Fruit fly (Drosophila melanogaster): ENCODE data around the gene wake.

The wake gene

dm6 chr3R:22596450-22596849, 43.2 kb upstream of the wake start (continued):
- TF ChIP-seq CG2120 (GFP tag; optimal IDR thresholded peaks at IDR 0.05) (no peak), Pdp1 (GFP tag; optimal IDR thresholded peaks at IDR 0.05) (peak; percentile 15 to 38), ATbp (GFP tag; optimal IDR thresholded peaks at IDR 0.05) (peak; percentile 79), CG33557 (GFP tag; optimal IDR thresholded peaks at IDR 0.05) (peak; percentile 56), CG9727 (GFP tag; optimal IDR thresholded peaks at IDR 0.05) (peak; percentile 65), CG2875 (GFP tag; optimal IDR thresholded peaks at IDR 0.05) (peak; percentile 27), Side (GFP tag; optimal IDR thresholded peaks at IDR 0.05) (peak; percentile 32), bsh (GFP tag; optimal IDR thresholded peaks at IDR 0.05) (peak in 1 of 2 experiments; percentile 55), CG16863 (GFP tag; optimal IDR thresholded peaks at IDR 0.05) (peak; percentile 7), Oli (tag; optimal IDR thresholded peaks at IDR 0.05) (no peak), Trl (optimal IDR thresholded peaks at IDR 0.05) (no peak), Trl (GFP tag; optimal IDR thresholded peaks at IDR 0.05) (peak; percentile 67), grn (GFP tag; optimal IDR thresholded peaks at IDR 0.05) (peak; percentile 38), HHEX (GFP tag; optimal IDR thresholded peaks at IDR 0.05) (peak; percentile 59), sc (optimal IDR thresholded peaks at IDR 0.05) (no peak), sc (GFP tag; optimal IDR thresholded peaks at IDR 0.05) (peak; percentile 26), Meics (GFP tag; optimal IDR thresholded peaks at IDR 0.05) (peak; percentile 50), kni (GFP tag; optimal IDR thresholded peaks at IDR 0.05) (peak; percentile 69), CG14014 (GFP tag; IDR thresholded peaks at IDR 0.05) (peak; percentile 84), CG1529 (GFP tag; optimal IDR thresholded peaks at IDR 0.05) (peak; percentile 36), CG3065 (GFP tag; optimal IDR thresholded peaks at IDR 0.05) (no peak), CG14441 (GFP tag; IDR thresholded peaks at IDR 0.05) (no peak; the same call in 1 of the 2 replicates), fd3F (GFP tag; optimal IDR thresholded peaks at IDR 0.05) (peak; percentile 37), Asciz (GFP tag; optimal IDR thresholded peaks at IDR 0.05) (peak; percentile 65), tup (GFP tag; optimal IDR thresholded peaks at IDR 0.05) (peak; percentile 19), CG1792 (GFP tag; optimal IDR thresholded peaks at IDR 0.05) (peak; percentile 25), CG7357 (GFP tag; IDR thresholded peaks at IDR 0.05) (no peak), CG13296 (GFP tag; optimal IDR thresholded peaks at IDR 0.05) (peak; percentile 56), B-H1 (GFP tag; IDR thresholded peaks at IDR 0.05) (peak; percentile 38; the same call in 1 of the 3 replicates), sens-2 (GFP tag; IDR thresholded peaks at IDR 0.05) (peak; percentile 60), HLHmδ (GFP tag; optimal IDR thresholded peaks at IDR 0.05) (peak; percentile 60), CG3726 (GFP tag; IDR thresholded peaks at IDR 0.05) (peak; percentile 57; the same call in 1 of the 3 replicates), sim (GFP tag; IDR thresholded peaks at IDR 0.05) (peak; percentile 29; the same call in 1 of the 2 replicates), YL-1 (GFP tag; optimal IDR thresholded peaks at IDR 0.05) (no peak), Nf-YA (GFP tag; IDR thresholded peaks at IDR 0.05) (0 out of 2 replicates have a peak, but pooled peaks have one; percentile 31), CG17385 (GFP tag; optimal IDR thresholded peaks at IDR 0.05) (peak; percentile 44), ci (GFP tag; IDR thresholded peaks at IDR 0.05) (peak; percentile 86), CG9437 (GFP tag; optimal IDR thresholded peaks at IDR 0.05) (no peak), CG11456 (GFP tag; IDR thresholded peaks at IDR 0.05) (0 out of 3 replicates have a peak, but pooled peaks have one; percentile 35), CG31441 (GFP tag; IDR thresholded peaks at IDR 0.05) (0 out of 2 replicates have a peak, but pooled peaks have one; percentile 12), sd (tag; optimal IDR thresholded peaks at IDR 0.05) (peak; percentile 31), insv (GFP tag; optimal IDR thresholded peaks at IDR 0.05) (no peak), Sox102F (GFP tag; optimal IDR thresholded peaks at IDR 0.05) (peak; percentile 27), BtbVII (GFP tag; optimal IDR thresholded peaks at IDR 0.05) (peak; percentile 59), CG10543 (GFP tag; optimal IDR thresholded peaks at IDR 0.05) (peak; percentile 34), hkb (optimal IDR thresholded peaks at IDR 0.05) (no peak), hkb (GFP tag; IDR thresholded peaks at IDR 0.05) (peak; percentile 76), sob (GFP tag; IDR thresholded peaks at IDR 0.05) (peak; percentile 64; the same call in 1 of the 2 replicates), ewg (GFP tag; optimal IDR thresholded peaks at IDR 0.05) (peak; percentile 21), CG7786 (GFP tag; optimal IDR thresholded peaks at IDR 0.05) (peak; percentile 32), Dbx (GFP tag; IDR thresholded peaks at IDR 0.05) (peak; percentile 42; the same call in 2 of the 3 replicates)
